Fruit fly (Drosophila melanogaster): Measurements from ENCODE around the gene CG10761.

dm6 chrX:8211094-8211730 is 48.6 kb upstream of the CG10761 start:
- TF ChIP-seq CG8478 (optimal IDR thresholded peaks at IDR 0.05) (no peak), psq (optimal IDR thresholded peaks at IDR 0.05) (no peak), usp (GFP tag; optimal IDR thresholded peaks at IDR 0.05) (no peak), EcR (GFP tag; optimal IDR thresholded peaks at IDR 0.05) (no peak)
